Fruit fly (Drosophila melanogaster) whole organism, embryonic: ENCODE data around the gene Ubi-p5E.

Experiments
- Atf6 ChIP-seq: fragments of 200-800 bp; sonication (Bioruptor generic); IDR thresholded peaks from 2 replicates; pipeline ENCODE4 v1.3.6; 2022; ENCODE audit warnings: missing biosample characterization, missing genetic modification characterization
- CG10431 ChIP-seq: fragments of 200-800 bp; sonication (Bioruptor generic); optimal IDR thresholded peaks from 3 replicates; lab custom pipeline; 2018; ENCODE audit warnings: missing biosample characterization, mild to moderate bottlenecking, missing genetic modification characterization
- CG11093 ChIP-seq: fragments of 200-800 bp; sonication (Bioruptor generic); IDR thresholded peaks from 3 replicates; pipeline ENCODE4 v1.3.6; 2022; ENCODE audit warnings: missing biosample characterization, missing genetic modification characterization
- CG11504 ChIP-seq: fragments of 200-800 bp; sonication (Bioruptor generic); optimal IDR thresholded peaks from 3 replicates; lab custom pipeline; 2019; ENCODE audit warnings: missing biosample characterization, mild to moderate bottlenecking, missing genetic modification characterization, moderate library complexity
- CG12299 ChIP-seq: fragments of 200-800 bp; sonication (Bioruptor generic); optimal IDR thresholded peaks from 2 replicates; lab custom pipeline; 2018; ENCODE audit warnings: missing biosample characterization, mild to moderate bottlenecking, missing genetic modification characterization
- CG15514 ChIP-seq: fragments of 200-800 bp; sonication (Bioruptor generic); optimal IDR thresholded peaks from 3 replicates; lab custom pipeline; 2017; ENCODE audit warnings: missing biosample characterization, missing genetic modification characterization, mild to moderate bottlenecking, moderate library complexity, missing genetic modification reagents
- CG17361 ChIP-seq: fragments of 200-800 bp; sonication (Bioruptor generic); IDR thresholded peaks from 3 replicates; pipeline ENCODE4 v1.3.6; 2022; ENCODE audit warnings: missing biosample characterization, missing genetic modification characterization
- CG17802 ChIP-seq: fragments of 200-800 bp; sonication (Bioruptor generic); optimal IDR thresholded peaks from 2 replicates; lab custom pipeline; 2018; ENCODE audit warnings: missing biosample characterization, mild to moderate bottlenecking, missing genetic modification characterization, moderate library complexity
- CG18011 ChIP-seq: fragments of 200-800 bp; sonication (Bioruptor generic); optimal IDR thresholded peaks from 2 replicates; lab custom pipeline; 2017; ENCODE audit warnings: missing biosample characterization, missing genetic modification characterization, mild to moderate bottlenecking, moderate library complexity, missing genotype
- CG31365 ChIP-seq: fragments of 200-800 bp; sonication (Bioruptor generic); optimal IDR thresholded peaks from 2 replicates; lab custom pipeline; 2018; ENCODE audit warnings: missing biosample characterization, mild to moderate bottlenecking, missing genetic modification characterization
- CG34376 ChIP-seq: fragments of 200-800 bp; sonication (Bioruptor generic); optimal IDR thresholded peaks from 2 replicates; lab custom pipeline; 2018; ENCODE audit warnings: missing biosample characterization, mild to moderate bottlenecking, missing genetic modification characterization
- CG34422 ChIP-seq: fragments of 200-800 bp; sonication (Bioruptor generic); IDR thresholded peaks from 3 replicates; pipeline ENCODE4 v1.3.6; 2022; ENCODE audit warnings: missing biosample characterization, missing genetic modification characterization
- CG4617 ChIP-seq: fragments of 200-800 bp; sonication (Bioruptor generic); optimal IDR thresholded peaks from 3 replicates; lab custom pipeline; 2016; ENCODE audit warnings: missing biosample characterization, missing genetic modification characterization, borderline replicate concordance
- CG7987 ChIP-seq: fragments of 200-800 bp; sonication (Bioruptor generic); optimal IDR thresholded peaks from 2 replicates; lab custom pipeline; 2018; ENCODE audit warnings: missing biosample characterization, mild to moderate bottlenecking, missing genetic modification characterization, moderate library complexity
- CG8765 ChIP-seq: fragments of 200-800 bp; sonication (Bioruptor generic); IDR thresholded peaks from 2 replicates; pipeline ENCODE4 v1.3.6; 2022; ENCODE audit warnings: missing biosample characterization, missing genetic modification characterization
- CG8944 ChIP-seq: fragments of 200-800 bp; sonication (Bioruptor generic); optimal IDR thresholded peaks from 3 replicates; lab custom pipeline; 2016; ENCODE audit warnings: missing biosample characterization, missing genetic modification characterization
- CG9437 ChIP-seq: fragments of 200-800 bp; sonication (Bioruptor generic); optimal IDR thresholded peaks from 2 replicates; lab custom pipeline; 2018; ENCODE audit warnings: missing biosample characterization, mild to moderate bottlenecking, missing genetic modification characterization
- Hand ChIP-seq: fragments of 200-800 bp; sonication (Bioruptor generic); optimal IDR thresholded peaks from 2 replicates; lab custom pipeline; 2017; ENCODE audit warnings: mild to moderate bottlenecking, missing biosample characterization, missing genetic modification reagents, missing genetic modification characterization
- Med ChIP-seq: fragments of 200-800 bp; sonication (Bioruptor generic); peaks from one replicate; lab custom pipeline; 2016; ENCODE audit warnings: missing biosample characterization, missing genetic modification characterization, mild to moderate bottlenecking, inconsistent platforms, moderate library complexity
- Sox100B ChIP-seq: fragments of 200-800 bp; sonication (Bioruptor generic); optimal IDR thresholded peaks from 3 replicates; lab custom pipeline; 2018; ENCODE audit warnings: missing biosample characterization, mild to moderate bottlenecking, missing genetic modification characterization
- Trl ChIP-seq, 3 experiments: fragments of >200 bp in 2 of 3; fragments of 200-800 bp in 1 of 3; sonication (Bioruptor generic) in 1 of 3; optimal IDR thresholded peaks; 2 replicates in 1 of 3; 3 replicates in 2 of 3; lab custom pipeline; 2016 to 2017; ENCODE audit warnings: missing biosample characterization in 1 of 3, missing genetic modification characterization in 1 of 3
- bigmax ChIP-seq: fragments of 200-800 bp; sonication (Bioruptor generic); optimal IDR thresholded peaks from 2 replicates; lab custom pipeline; 2018; ENCODE audit warnings: missing biosample characterization, mild to moderate bottlenecking, missing genetic modification characterization
- bsh ChIP-seq, 2 experiments: fragments of 200-800 bp; sonication (Bioruptor generic); optimal IDR thresholded peaks; 2 replicates each; lab custom pipeline; 2017 to 2018; ENCODE audit warnings: mild to moderate bottlenecking in 2 of 2, missing biosample characterization in 2 of 2, missing genetic modification characterization in 2 of 2, moderate library complexity in 1 of 2
- cg ChIP-seq: fragments of 200-800 bp; sonication (Bioruptor generic); optimal IDR thresholded peaks from 3 replicates; lab custom pipeline; 2019; ENCODE audit warnings: missing biosample characterization, mild to moderate bottlenecking, missing genetic modification characterization, moderate library complexity
- ci ChIP-seq: fragments of 200-800 bp; sonication (Bioruptor generic); IDR thresholded peaks from 3 replicates; pipeline ENCODE4 v1.3.6; 2022; ENCODE audit warnings: missing biosample characterization, missing genetic modification characterization
- crol ChIP-seq: fragments of 200-800 bp; sonication (Bioruptor generic); IDR thresholded peaks from 2 replicates; pipeline ENCODE4 v1.3.6; 2022; ENCODE audit warnings: missing biosample characterization, missing genetic modification characterization
- ems ChIP-seq: fragments of 200-800 bp; sonication (Bioruptor generic); optimal IDR thresholded peaks from 3 replicates; lab custom pipeline; 2016; ENCODE audit warnings: missing biosample characterization, missing genetic modification characterization
- esg ChIP-seq: fragments of 200-800 bp; sonication (Bioruptor generic); conservative IDR thresholded peaks from 2 replicates; pipeline ENCODE4 v1.3.6; 2022; ENCODE audit warnings: missing biosample characterization, missing genetic modification characterization
- eve ChIP-seq, 2 experiments: fragments of >200 bp; optimal IDR thresholded peaks; 2 replicates each; lab custom pipeline; 2017; ENCODE audit warnings: missing biosample characterization in 2 of 2, missing genetic modification characterization in 2 of 2
- mam ChIP-seq: fragments of 200-800 bp; sonication (Bioruptor generic); optimal IDR thresholded peaks from 3 replicates; lab custom pipeline; 2016; ENCODE audit warnings: missing biosample characterization, missing genetic modification characterization
- oc ChIP-seq: fragments of 200-800 bp; sonication (Bioruptor generic); optimal IDR thresholded peaks from 2 replicates; lab custom pipeline; 2018; ENCODE audit warnings: missing biosample characterization, mild to moderate bottlenecking, missing genetic modification characterization, moderate library complexity
- org-1 ChIP-seq: fragments of 200-800 bp; sonication (Bioruptor generic); optimal IDR thresholded peaks from 2 replicates; lab custom pipeline; 2017; ENCODE audit warnings: missing biosample characterization, missing genetic modification characterization
- pfk ChIP-seq: fragments of 200-800 bp; sonication (Bioruptor generic); optimal IDR thresholded peaks from 2 replicates; lab custom pipeline; 2018; ENCODE audit warnings: missing biosample characterization, mild to moderate bottlenecking, missing genetic modification characterization, moderate library complexity
- pum ChIP-seq: fragments of 200-800 bp; sonication (Bioruptor generic); optimal IDR thresholded peaks from 2 replicates; lab custom pipeline; 2016; ENCODE audit warnings: missing biosample characterization, missing genetic modification characterization
- scrt ChIP-seq: fragments of 200-800 bp; sonication (Bioruptor generic); optimal IDR thresholded peaks from 2 replicates; lab custom pipeline; 2018; ENCODE audit warnings: missing biosample characterization, mild to moderate bottlenecking, missing genetic modification characterization, moderate library complexity
- sisA ChIP-seq: fragments of 200-800 bp; sonication (Bioruptor generic); IDR thresholded peaks from 2 replicates; pipeline ENCODE4 v1.3.6; 2022; ENCODE audit warnings: missing biosample characterization, missing genetic modification characterization
- sr ChIP-seq: fragments of 200-800 bp; sonication (Bioruptor generic); IDR thresholded peaks from 3 replicates; pipeline ENCODE4 v1.3.6; 2022; ENCODE audit warnings: missing biosample characterization, missing genetic modification characterization
- trh ChIP-seq: fragments of 200-800 bp; sonication (Bioruptor generic); optimal IDR thresholded peaks from 2 replicates; lab custom pipeline; 2016; ENCODE audit warnings: missing biosample characterization, missing genetic modification characterization
- tx ChIP-seq: fragments of 200-800 bp; sonication (Bioruptor generic); optimal IDR thresholded peaks from 2 replicates; lab custom pipeline; 2016; ENCODE audit warnings: missing biosample characterization, missing genetic modification characterization
- wor ChIP-seq: fragments of 200-800 bp; sonication (Bioruptor generic); IDR thresholded peaks from 2 replicates; pipeline ENCODE4 v1.3.6; 2022; ENCODE audit warnings: missing biosample characterization, missing genetic modification characterization
- z ChIP-seq: fragments of 200-800 bp; sonication (Bioruptor generic); IDR thresholded peaks from 3 replicates; pipeline ENCODE4 v1.3.6; 2022; ENCODE audit warnings: missing biosample characterization, missing genetic modification characterization
- zfh2 ChIP-seq: fragments of 200-800 bp; sonication (Bioruptor generic); optimal IDR thresholded peaks from 2 replicates; lab custom pipeline; 2016; ENCODE audit warnings: missing biosample characterization, missing genetic modification characterization

The Ubi-p5E gene

DNA sequence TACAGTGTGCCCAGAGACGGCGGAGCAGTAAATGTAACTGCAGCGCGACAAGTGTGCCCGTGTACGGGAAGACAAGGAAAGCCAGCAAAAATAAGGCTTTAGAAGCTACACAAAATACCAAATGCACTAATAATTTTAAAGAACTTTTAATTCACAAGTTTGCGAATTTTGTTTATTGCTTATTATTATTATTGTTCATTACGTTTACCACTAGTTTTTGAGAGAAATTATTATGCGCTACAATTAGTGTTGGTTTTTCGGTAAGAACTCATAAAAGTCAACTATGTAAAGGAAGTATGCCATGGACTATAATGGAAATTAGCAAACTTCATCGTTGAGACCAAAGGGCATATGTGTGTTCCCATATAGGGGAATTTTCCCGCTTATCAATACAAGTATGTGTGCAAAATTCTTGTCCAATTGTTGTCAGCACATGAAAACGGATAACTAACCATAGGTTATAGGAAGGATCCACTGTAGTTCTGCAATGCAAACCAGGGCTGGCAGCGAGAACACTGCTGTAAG is 12.2 kb downstream of the Ubi-p5E start, which contains the start of gene schlank (continued):
- TF ChIP-seq bsh (GFP tag; optimal IDR thresholded peaks at IDR 0.05; lab: Kevin White, UChicago) (peak in 1 of 2 experiments; percentile 38), ems (GFP tag; lab: Kevin White, UChicago) (peak; percentile 28), z (GFP tag; lab: Robert Waterston, UW) (no peak), Hand (GFP tag; lab: Kevin White, UChicago) (no peak), sisA (GFP tag; lab: Robert Waterston, UW) (peak; percentile 74), CG34422 (GFP tag; lab: Robert Waterston, UW) (no peak), esg (GFP tag; lab: Robert Waterston, UW) (peak; percentile 57), CG12299 (tag; lab: Kevin White, UChicago) (no peak), Atf6 (GFP tag; lab: Robert Waterston, UW) (peak; percentile 53; the same call in 1 of the 2 replicates), crol (GFP tag; lab: Robert Waterston, UW) (no peak), CG4617 (no peak), Sox100B (GFP tag; lab: Kevin White, UChicago) (no peak), org-1 (no peak), CG31365 (tag; lab: Kevin White, UChicago) (no peak), pum (GFP tag; lab: Kevin White, UChicago) (peak; percentile 51), trh (no peak), CG11093 (peak; percentile 51; the same call in 1 of the 3 replicates), wor (no peak), CG18011 (GFP tag; lab: Kevin White, UChicago) (no peak), CG17361 (GFP tag; lab: Robert Waterston, UW) (peak; percentile 71), eve (GFP tag; optimal IDR thresholded peaks at IDR 0.05; lab: Kevin White, UChicago) (no peak), scrt (GFP tag; lab: Kevin White, UChicago) (no peak), tx (GFP tag; lab: Kevin White, UChicago) (peak; percentile 27), sr (GFP tag; lab: Robert Waterston, UW) (no peak), oc (tag; lab: Kevin White, UChicago) (no peak), CG34376 (no peak), mam (GFP tag; lab: Kevin White, UChicago) (peak; percentile 73), Med (GFP tag; lab: Kevin White, UChicago) (peak; percentile 85), CG7987 (GFP tag; lab: Kevin White, UChicago) (no peak), CG9437 (GFP tag; lab: Kevin White, UChicago) (peak; percentile 13), CG8944 (GFP tag; lab: Kevin White, UChicago) (peak; percentile 55), zfh2 (GFP tag; lab: Kevin White, UChicago) (peak; percentile 51), pfk (no peak)
- TF ChIP-seq, all 482 proteins: peak for 230

DNA sequence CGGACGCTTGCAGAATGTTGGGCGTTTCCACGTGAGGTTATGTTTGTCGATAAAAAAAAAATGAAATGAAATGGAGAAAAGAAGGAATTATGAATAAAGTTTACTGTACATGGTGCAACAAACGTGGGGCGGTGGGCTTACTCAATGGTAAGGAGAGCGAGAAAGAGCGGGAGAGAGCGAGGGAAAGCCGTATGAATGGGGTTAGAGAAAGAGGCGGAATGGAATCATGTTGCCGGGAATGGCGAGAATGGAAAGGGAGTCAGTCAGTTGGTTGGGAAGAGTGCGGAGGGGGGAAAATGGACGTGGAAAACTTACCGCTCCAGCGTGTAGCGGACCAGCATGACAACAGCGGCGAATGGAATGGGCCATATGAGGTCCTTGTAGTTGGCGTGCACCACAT is 13.4 kb downstream of the Ubi-p5E start:
- TF ChIP-seq cg (GFP tag; lab: Kevin White, UChicago) (peak; percentile 39), ci (GFP tag; lab: Robert Waterston, UW) (0 out of 3 replicates have a peak, but pooled peaks have one; percentile 20), CG12299 (tag; lab: Kevin White, UChicago) (no peak), bigmax (peak; percentile 87), CG8765 (GFP tag; lab: Robert Waterston, UW) (no peak), pfk (peak; percentile 85), Trl (optimal IDR thresholded peaks at IDR 0.05; lab: Kevin White, UChicago) (peak; percentile 30 to 58), Trl (GFP tag; optimal IDR thresholded peaks at IDR 0.05; lab: Kevin White, UChicago) (no peak), CG17802 (tag; lab: Kevin White, UChicago) (no peak), CG10431 (GFP tag; lab: Kevin White, UChicago) (peak; percentile 91), CG11504 (tag; lab: Kevin White, UChicago) (peak; percentile 29), crol (GFP tag; lab: Robert Waterston, UW) (peak; percentile 76), CG15514 (GFP tag; lab: Kevin White, UChicago) (no peak)
